Worm (Caenorhabditis elegans) whole organism, L4/young adult: ENCODE measurements around the gene ZK669.2.

Source experiments
- W03F9.2 ChIP-seq: fragments of 150-350 bp; optimal IDR thresholded peaks from 2 replicates; lab custom pipeline; 2014; ENCODE audit warnings: missing biosample characterization, missing genetic modification characterization
- dao-5 ChIP-seq: sonication (generic microtip); optimal IDR thresholded peaks from 2 replicates; lab custom pipeline; 2016; ENCODE audit warnings: missing genotype, missing genetic modification characterization, moderate library complexity, missing compliant biosample characterization
- him-1 ChIP-seq: sonication (generic microtip); optimal IDR thresholded peaks from 2 replicates; lab custom pipeline; 2016; ENCODE audit warnings: missing genotype, missing genetic modification reagents, missing genetic modification characterization, missing compliant biosample characterization

ce11 chrII:7974189-7974823, 36.3 kb upstream of the ZK669.2 start:
- no peak for TF ChIP-seq dao-5 (tag; lab: Kevin White, UChicago)
- no peak for TF ChIP-seq W03F9.2 (tag; lab: Kevin White, UChicago)
- TF ChIP-seq him-1: no peak
